Worm (Caenorhabditis elegans): ENCODE results near the gene T10C6.7.
A peak's percentile ranks its signal among the peaks of the same experiment; 100 is the strongest.

Gene T10C6.7

DNA sequence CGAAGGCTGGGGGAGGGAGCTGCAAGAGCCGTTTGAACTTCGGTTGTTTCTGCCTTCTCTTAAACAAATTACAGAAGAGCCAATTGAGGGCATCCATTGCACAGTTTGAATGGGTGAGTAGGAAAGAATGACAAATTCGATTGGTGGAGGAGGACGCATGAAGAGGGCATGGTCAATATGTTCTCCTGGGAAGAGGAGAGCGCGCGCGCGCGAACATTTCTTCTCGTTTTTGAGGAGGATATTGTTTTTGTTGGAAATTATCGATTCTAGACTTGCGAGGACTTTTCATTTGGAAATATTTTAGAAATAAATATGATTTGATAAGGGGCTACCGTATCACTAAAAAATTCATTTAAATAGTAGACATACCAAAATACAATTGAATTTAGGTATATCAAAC lies at the start of gene T10C6.7:
Gene T10C6.7, minus strand, starts transcription at position 143 of the 400 bp plus-strand sequence.
- no peak for TF ChIP-seq nhr-6 (tag; optimal IDR thresholded peaks at IDR 0.05)
- no peak for TF ChIP-seq lin-39 (tag; optimal IDR thresholded peaks at IDR 0.05)
- no peak for TF ChIP-seq ama-1 (optimal IDR thresholded peaks at IDR 0.05)
- TF ChIP-seq unc-62 (GFP tag; optimal IDR thresholded peaks at IDR 0.05) = no peak
- no peak for TF ChIP-seq Y55F3AM.14 (GFP tag; optimal IDR thresholded peaks at IDR 0.05)
- TF ChIP-seq mab-5 (tag; optimal IDR thresholded peaks at IDR 0.05) = no peak
- TF ChIP-seq sma-3 (GFP tag; optimal IDR thresholded peaks at IDR 0.05) = no peak
- no peak for TF ChIP-seq R02D3.7 (tag; optimal IDR thresholded peaks at IDR 0.05)
- no peak for TF ChIP-seq sem-4 (tag; optimal IDR thresholded peaks at IDR 0.05)
- TF ChIP-seq lin-13 (GFP tag; optimal IDR thresholded peaks at IDR 0.05) = no peak
- no peak for TF ChIP-seq unc-39 (tag; optimal IDR thresholded peaks at IDR 0.05)
- TF ChIP-seq lin-11 (tag; optimal IDR thresholded peaks at IDR 0.05) = no peak
- no peak for TF ChIP-seq nhr-25 (tag; optimal IDR thresholded peaks at IDR 0.05)
- TF ChIP-seq zag-1 (tag; optimal IDR thresholded peaks at IDR 0.05) = no peak
- TF ChIP-seq alr-1 (tag; optimal IDR thresholded peaks at IDR 0.05) = no peak
- TF ChIP-seq ztf-4 (tag; optimal IDR thresholded peaks at IDR 0.05) = no peak
- no peak for TF ChIP-seq dmd-4 (tag; optimal IDR thresholded peaks at IDR 0.05)
- TF ChIP-seq mbf-1 (tag; optimal IDR thresholded peaks at IDR 0.05) = no peak
- no peak for TF ChIP-seq ceh-82 (tag; optimal IDR thresholded peaks at IDR 0.05)
- no peak for TF ChIP-seq elt-3 (tag; optimal IDR thresholded peaks at IDR 0.05)

DNA sequence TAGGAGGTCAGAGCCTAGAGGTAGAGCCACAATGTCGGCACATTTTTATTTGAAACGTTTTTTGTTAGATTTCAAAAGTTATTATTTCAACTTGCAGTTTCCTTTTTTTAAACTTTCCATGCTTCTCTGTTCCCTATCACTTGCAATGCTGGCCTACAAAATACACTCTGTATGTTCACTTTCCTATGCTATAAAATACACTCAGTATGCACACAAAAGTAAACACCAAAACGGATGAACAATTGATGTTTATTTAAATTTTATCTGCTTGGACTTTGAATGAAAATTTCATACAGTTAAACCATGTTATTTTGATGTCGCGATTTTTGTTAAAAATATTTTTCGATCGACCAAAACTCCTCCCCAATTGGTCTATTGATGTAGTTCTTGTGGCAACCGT lies 49.2 kb upstream of the T10C6.7 start:
- TF ChIP-seq nhr-11 (tag; optimal IDR thresholded peaks at IDR 0.05) = no peak
- TF ChIP-seq ztf-1 (GFP tag; conservative IDR thresholded peaks at IDR 0.05) = no peak
- TF ChIP-seq blmp-1 (tag; optimal IDR thresholded peaks at IDR 0.05; ENCODE audit: insufficient read depth) = no peak
- TF ChIP-seq sma-3 (GFP tag; optimal IDR thresholded peaks at IDR 0.05) = no peak
- TF ChIP-seq ceh-82 (tag; optimal IDR thresholded peaks at IDR 0.05) = no peak
- TF ChIP-seq nhr-10 (tag; optimal IDR thresholded peaks at IDR 0.05) = no peak
- TF ChIP-seq nhr-25 (tag; optimal IDR thresholded peaks at IDR 0.05) = no peak
- no peak for TF ChIP-seq crh-2 (tag; optimal IDR thresholded peaks at IDR 0.05)
- no peak for TF ChIP-seq nhr-237 (tag; optimal IDR thresholded peaks at IDR 0.05)
- no peak for TF ChIP-seq elt-3 (tag; optimal IDR thresholded peaks at IDR 0.05)
- TF ChIP-seq lsy-2 (tag; optimal IDR thresholded peaks at IDR 0.05) = no peak
- no peak for TF ChIP-seq mbf-1 (tag; optimal IDR thresholded peaks at IDR 0.05)

DNA sequence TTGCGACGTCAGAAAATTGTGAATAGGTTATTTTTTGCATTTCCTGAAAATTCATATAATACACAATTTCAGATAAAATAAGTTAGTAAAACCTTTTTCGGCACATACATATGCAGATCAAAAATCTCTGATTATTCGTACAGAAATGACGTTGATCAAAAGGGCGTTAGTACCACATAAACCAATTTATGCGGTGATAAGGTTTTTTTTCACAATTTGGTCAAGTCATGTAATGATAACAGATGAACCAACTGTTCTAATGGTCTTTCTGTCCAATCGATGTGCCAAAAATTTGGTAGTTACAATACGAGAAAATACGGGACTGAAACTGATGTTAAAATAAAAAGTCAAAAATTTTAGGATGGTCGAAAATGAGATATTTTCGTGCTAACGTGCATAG lies 48.5 kb upstream of the T10C6.7 start:
- no peak for TF ChIP-seq egl-27 (tag; optimal IDR thresholded peaks at IDR 0.05)
- TF ChIP-seq alr-1 (tag; optimal IDR thresholded peaks at IDR 0.05) = no peak
- TF ChIP-seq ztf-1 (GFP tag; conservative IDR thresholded peaks at IDR 0.05) = no peak
- no peak for TF ChIP-seq lin-39 (tag; optimal IDR thresholded peaks at IDR 0.05)
- no peak for TF ChIP-seq F13H6.1 (tag; optimal IDR thresholded peaks at IDR 0.05)
- no peak for TF ChIP-seq ztf-4 (tag; optimal IDR thresholded peaks at IDR 0.05)
- TF ChIP-seq fos-1 (tag; optimal IDR thresholded peaks at IDR 0.05) = peak; percentile 69
- TF ChIP-seq blmp-1 (tag; optimal IDR thresholded peaks at IDR 0.05; ENCODE audit: insufficient read depth) = no peak
- TF ChIP-seq nhr-25 (tag; optimal IDR thresholded peaks at IDR 0.05) = no peak
- TF ChIP-seq sma-9 (GFP tag; optimal IDR thresholded peaks at IDR 0.05) = peak; percentile 57
- no peak for TF ChIP-seq sma-9 (tag; optimal IDR thresholded peaks at IDR 0.05)
- TF ChIP-seq peb-1 (tag; optimal IDR thresholded peaks at IDR 0.05) = no peak

DNA sequence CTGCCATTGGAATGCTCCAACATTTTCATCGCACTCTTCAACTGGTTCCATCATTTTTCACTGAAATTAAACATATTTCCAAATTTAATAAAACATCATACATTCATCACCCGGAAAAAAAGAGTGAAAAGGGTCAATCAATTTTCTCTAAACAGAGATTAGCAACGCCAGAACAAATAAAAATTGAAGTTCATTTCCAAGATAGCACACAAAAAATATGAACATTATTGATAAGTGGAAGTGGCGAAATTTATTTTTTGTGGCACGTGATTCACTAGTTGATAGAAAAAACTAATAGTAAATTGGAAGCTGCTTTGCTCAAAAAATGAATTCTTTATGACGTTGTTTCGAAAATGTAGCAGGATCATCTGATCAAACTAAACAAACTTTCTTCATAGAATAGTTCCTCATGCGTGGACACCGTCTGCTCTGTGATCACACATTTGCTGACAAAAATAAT lies 43.8 kb upstream of the T10C6.7 start, which contains the start of the genes F14H3.12 and srj-29:
Gene F14H3.12, minus strand, starts transcription at position 74 of the 460 bp plus-strand sequence.
Gene srj-29, plus strand, starts transcription at position 410 of the 460 bp plus-strand sequence.
- TF ChIP-seq alr-1 (tag; optimal IDR thresholded peaks at IDR 0.05) = no peak
- no peak for TF ChIP-seq unc-55 (GFP tag; optimal IDR thresholded peaks at IDR 0.05)
- TF ChIP-seq fos-1 (tag; optimal IDR thresholded peaks at IDR 0.05) = peak; percentile 30

DNA sequence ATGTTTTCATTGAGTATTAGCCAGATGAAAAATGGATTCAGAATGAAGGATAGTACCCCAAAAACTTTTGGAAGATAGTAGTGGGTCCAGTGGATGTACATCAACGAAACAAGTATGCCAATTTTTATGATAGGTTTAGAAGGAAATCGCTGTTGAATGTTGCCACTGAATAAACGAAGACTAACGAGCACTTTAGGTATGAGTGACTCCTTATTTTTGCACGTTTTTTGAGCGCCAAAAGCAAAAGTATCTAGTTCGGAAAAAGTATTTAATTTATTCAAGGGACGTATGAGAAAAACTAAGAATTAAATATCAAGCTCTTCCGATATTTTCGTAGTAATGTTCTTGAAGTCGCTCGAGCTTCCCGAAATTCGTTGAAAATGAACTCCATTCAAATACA lies 42.3 kb upstream of the T10C6.7 start, which contains the start of gene srj-10:
Gene srj-10, minus strand, starts transcription at position 101 of the 400 bp plus-strand sequence.
- no peak for TF ChIP-seq F13H6.1 (tag; optimal IDR thresholded peaks at IDR 0.05)
- no peak for TF ChIP-seq gmeb-1 (tag; optimal IDR thresholded peaks at IDR 0.05)
- TF ChIP-seq nhr-11 (tag; optimal IDR thresholded peaks at IDR 0.05) = no peak
- no peak for TF ChIP-seq nhr-10 (tag; optimal IDR thresholded peaks at IDR 0.05)
- TF ChIP-seq ztf-11 (tag; optimal IDR thresholded peaks at IDR 0.05) = no peak
- TF ChIP-seq ceh-16 (tag; optimal IDR thresholded peaks at IDR 0.05) = no peak
- TF ChIP-seq nhr-12 (tag; optimal IDR thresholded peaks at IDR 0.05) = no peak
- TF ChIP-seq snpc-4 (tag; optimal IDR thresholded peaks at IDR 0.05) = no peak
- no peak for TF ChIP-seq ama-1 (optimal IDR thresholded peaks at IDR 0.05)
- no peak for TF ChIP-seq lin-39 (tag; optimal IDR thresholded peaks at IDR 0.05)
- TF ChIP-seq mab-5 (tag; optimal IDR thresholded peaks at IDR 0.05) = no peak
